Worm (Caenorhabditis elegans): Measurements from ENCODE around the gene nduf-2.2.
A peak's percentile ranks its signal among the peaks of the same experiment; 100 is the strongest.

nduf-2.2 gene

DNA sequence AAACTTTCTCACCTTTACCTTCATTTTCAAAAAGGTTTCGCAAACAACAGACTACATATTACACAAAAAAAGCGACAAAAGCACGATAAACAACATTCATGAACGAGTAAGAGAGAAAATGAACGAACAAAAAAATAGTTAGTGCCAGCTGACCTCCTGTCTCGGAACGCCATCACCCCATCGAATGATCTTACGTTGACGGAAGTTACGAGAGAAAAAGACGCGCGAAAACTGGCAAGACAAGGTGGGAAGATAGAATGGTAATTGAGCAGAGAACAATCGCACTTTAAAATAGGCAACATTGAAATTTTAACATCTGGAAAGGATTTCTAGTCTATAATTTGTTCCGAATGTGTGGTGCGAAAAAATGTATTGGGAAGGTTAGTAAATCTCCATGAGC is 44.8 kb upstream of the nduf-2.2 start:
- TF ChIP-seq mep-1 (tag; optimal IDR thresholded peaks at IDR 0.05) (no peak), hlh-1 (tag; optimal IDR thresholded peaks at IDR 0.05) (peak; percentile 10), flh-1 (GFP tag; optimal IDR thresholded peaks at IDR 0.05) (no peak)

DNA sequence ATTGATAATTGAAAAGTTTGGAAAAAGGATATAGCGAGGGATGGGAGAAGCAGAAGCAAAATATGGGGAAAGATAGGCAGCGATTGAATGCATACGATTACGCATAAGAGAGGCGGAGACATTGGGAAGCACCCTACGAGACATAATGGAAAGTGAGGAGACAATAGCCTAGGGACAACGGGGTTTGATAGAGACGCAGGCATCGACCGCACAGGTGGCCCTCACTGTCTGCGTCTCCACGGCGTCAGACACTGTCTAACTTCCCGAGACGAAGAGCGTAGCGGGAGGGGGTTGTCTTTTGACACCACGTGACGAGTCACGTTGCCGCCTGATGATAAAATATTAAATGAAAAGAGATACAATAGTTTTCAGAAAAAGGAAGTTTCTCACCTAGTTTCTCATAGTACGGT is 44.0 kb upstream of the nduf-2.2 start:
- TF ChIP-seq elt-1 (tag; optimal IDR thresholded peaks at IDR 0.05; ENCODE audit: borderline replicate concordance, insufficient read depth) = peak; percentile 59
- TF ChIP-seq unc-62 (GFP tag; optimal IDR thresholded peaks at IDR 0.05) = peak; percentile 17
- TF ChIP-seq ztf-11 (tag; optimal IDR thresholded peaks at IDR 0.05) = no peak
- TF ChIP-seq cnd-1 (tag; optimal IDR thresholded peaks at IDR 0.05) = peak; percentile 61
- peak; percentile 37 for TF ChIP-seq lsy-2 (tag; optimal IDR thresholded peaks at IDR 0.05)
- TF ChIP-seq pha-4 (tag; optimal IDR thresholded peaks at IDR 0.05) = peak; percentile 82
- peak; percentile 18 for TF ChIP-seq mep-1 (tag; optimal IDR thresholded peaks at IDR 0.05)
- peak; percentile 71 for TF ChIP-seq hlh-1 (tag; optimal IDR thresholded peaks at IDR 0.05)
- TF ChIP-seq sem-2 (GFP tag; optimal IDR thresholded peaks at IDR 0.05) = no peak
- TF ChIP-seq mls-2 (tag; optimal IDR thresholded peaks at IDR 0.05) = no peak
- peak; percentile 93 for TF ChIP-seq ham-2 (GFP tag; optimal IDR thresholded peaks at IDR 0.05)
- peak; percentile 75 for TF ChIP-seq ces-1 (GFP tag; optimal IDR thresholded peaks at IDR 0.05)
- TF ChIP-seq unc-120 (tag; optimal IDR thresholded peaks at IDR 0.05; ENCODE audit: poor library complexity, severe bottlenecking) = peak; percentile 45
- no peak for TF ChIP-seq ceh-43 (GFP tag; optimal IDR thresholded peaks at IDR 0.05)
- no peak for TF ChIP-seq snpc-4 (tag; optimal IDR thresholded peaks at IDR 0.05)

DNA sequence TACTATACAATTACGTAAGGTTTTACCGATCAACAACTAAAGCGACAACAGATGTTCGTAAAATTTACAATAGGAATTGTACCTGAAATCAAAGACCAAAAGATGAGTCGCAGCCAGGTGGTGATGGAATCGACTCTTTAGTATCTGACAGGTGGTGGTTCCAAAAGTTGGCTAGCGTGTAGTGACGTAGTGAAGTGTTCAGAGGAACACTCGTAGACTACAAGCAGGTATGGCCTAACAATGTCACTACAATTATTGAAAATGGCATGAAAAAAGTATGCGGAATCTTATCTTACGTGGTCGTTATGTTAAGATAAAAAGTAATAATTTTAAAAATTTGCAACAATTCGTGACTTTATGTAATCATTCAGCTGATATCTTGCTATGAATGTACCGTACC is 43.5 kb upstream of the nduf-2.2 start:
- TF ChIP-seq elt-3 (tag; optimal IDR thresholded peaks at IDR 0.05) = no peak
- peak; percentile 52 for TF ChIP-seq nhr-12 (tag; optimal IDR thresholded peaks at IDR 0.05)
- TF ChIP-seq ham-2 (GFP tag; optimal IDR thresholded peaks at IDR 0.05) = no peak
- TF ChIP-seq mab-5 (tag; optimal IDR thresholded peaks at IDR 0.05) = no peak
- no peak for TF ChIP-seq elt-1 (tag; optimal IDR thresholded peaks at IDR 0.05; ENCODE audit: borderline replicate concordance, insufficient read depth)
- no peak for TF ChIP-seq unc-120 (tag; optimal IDR thresholded peaks at IDR 0.05; ENCODE audit: poor library complexity, severe bottlenecking)
- TF ChIP-seq unc-39 (tag; optimal IDR thresholded peaks at IDR 0.05) = no peak
- no peak for TF ChIP-seq mep-1 (tag; optimal IDR thresholded peaks at IDR 0.05)

DNA sequence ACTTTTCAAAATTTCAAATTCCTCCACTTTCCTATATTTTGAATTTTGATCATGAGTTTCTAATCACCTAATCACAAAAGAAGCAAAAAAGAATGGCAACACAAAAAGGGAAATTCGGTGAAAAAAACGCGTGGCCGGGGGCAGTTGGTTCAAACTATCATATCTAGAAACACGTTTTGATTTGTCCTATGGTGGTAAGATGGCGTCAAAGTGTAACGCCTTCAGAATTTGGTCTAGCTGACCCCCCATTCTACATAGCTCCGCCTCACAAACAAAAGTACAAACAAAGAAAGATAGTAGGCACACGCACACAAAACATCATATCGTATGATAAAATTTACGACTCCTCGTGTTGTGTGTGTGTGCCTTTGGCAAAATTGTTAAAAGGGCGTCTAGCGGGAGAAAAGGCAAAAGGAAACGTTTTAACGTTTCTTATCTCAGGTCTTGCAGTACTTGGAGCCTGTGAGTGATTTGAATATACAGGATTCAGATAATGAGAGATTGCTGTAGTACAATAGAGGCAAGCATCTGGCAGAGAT is 43.0 kb upstream of the nduf-2.2 start:
- no peak for TF ChIP-seq snpc-4 (tag; optimal IDR thresholded peaks at IDR 0.05)
- no peak for TF ChIP-seq bed-3 (GFP tag; optimal IDR thresholded peaks at IDR 0.05)
- TF ChIP-seq lin-32 (GFP tag; optimal IDR thresholded peaks at IDR 0.05) = no peak
- TF ChIP-seq flh-1 (GFP tag; optimal IDR thresholded peaks at IDR 0.05) = no peak
- TF ChIP-seq pha-4 (tag; optimal IDR thresholded peaks at IDR 0.05) = no peak
- no peak for TF ChIP-seq cnd-1 (tag; optimal IDR thresholded peaks at IDR 0.05)
- no peak for TF ChIP-seq mab-5 (tag; optimal IDR thresholded peaks at IDR 0.05)
- TF ChIP-seq zip-8 (tag; optimal IDR thresholded peaks at IDR 0.05) = no peak
- no peak for TF ChIP-seq blmp-1 (tag; optimal IDR thresholded peaks at IDR 0.05)

DNA sequence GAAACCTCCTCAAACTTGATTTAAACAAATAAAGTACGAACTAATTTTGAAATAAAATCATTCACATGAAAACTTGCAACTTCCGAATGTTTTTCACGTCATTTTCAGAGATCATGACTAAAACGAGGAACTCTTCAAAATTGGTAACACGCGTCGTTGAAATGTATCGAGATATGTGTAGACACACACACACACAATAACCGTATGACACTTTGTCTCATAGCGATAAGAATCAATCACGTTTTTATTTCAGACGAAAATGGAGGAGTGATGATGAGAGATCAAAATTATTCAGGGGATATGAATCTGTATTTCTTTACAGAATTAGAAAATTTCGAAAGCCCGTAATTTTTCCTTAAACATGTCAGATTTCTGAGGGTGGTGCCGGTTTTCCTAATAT is 42.3 kb upstream of the nduf-2.2 start:
- TF ChIP-seq pha-4 (tag; optimal IDR thresholded peaks at IDR 0.05) (no peak), ztf-11 (tag; optimal IDR thresholded peaks at IDR 0.05) (no peak), cnd-1 (tag; optimal IDR thresholded peaks at IDR 0.05) (no peak), sem-2 (GFP tag; optimal IDR thresholded peaks at IDR 0.05) (no peak), mab-5 (tag; optimal IDR thresholded peaks at IDR 0.05) (no peak), unc-120 (tag; optimal IDR thresholded peaks at IDR 0.05; ENCODE audit: poor library complexity, severe bottlenecking) (no peak)

DNA sequence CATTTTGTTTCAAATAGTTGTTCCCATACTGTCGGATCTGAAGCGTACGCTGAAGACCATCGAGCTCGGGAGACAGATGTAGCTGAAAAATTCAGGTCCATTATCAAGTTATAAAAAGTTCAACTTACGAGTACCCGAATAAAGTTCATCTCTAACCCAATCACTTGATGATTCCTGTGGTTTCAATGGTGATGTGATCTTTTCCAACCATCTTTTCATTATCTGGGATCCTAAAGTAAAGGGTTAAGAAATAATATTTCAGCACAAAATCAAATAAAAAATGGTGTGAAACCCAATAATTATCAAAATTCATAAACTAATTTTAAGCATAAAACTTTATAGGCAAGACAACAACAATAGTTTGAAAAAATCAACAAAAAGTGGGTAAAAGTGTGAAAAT is 37.8 kb upstream of the nduf-2.2 start, which contains the start of gene C05D11.8:
TSS of gene C05D11.8 (minus strand) at position 101 of the 400 bp plus-strand sequence.
- no peak for TF ChIP-seq ztf-11 (tag; optimal IDR thresholded peaks at IDR 0.05)
- TF ChIP-seq nhr-237 (tag; optimal IDR thresholded peaks at IDR 0.05) = no peak
- no peak for TF ChIP-seq M03D4.4 (tag; optimal IDR thresholded peaks at IDR 0.05)
- TF ChIP-seq unc-120 (tag; optimal IDR thresholded peaks at IDR 0.05; ENCODE audit: poor library complexity, severe bottlenecking) = no peak
- no peak for TF ChIP-seq lsy-2 (tag; optimal IDR thresholded peaks at IDR 0.05)
- no peak for TF ChIP-seq drap-1 (GFP tag; optimal IDR thresholded peaks at IDR 0.05)
- TF ChIP-seq lin-32 (GFP tag; optimal IDR thresholded peaks at IDR 0.05) = no peak
- TF ChIP-seq unc-62 (GFP tag; optimal IDR thresholded peaks at IDR 0.05) = no peak
- no peak for TF ChIP-seq mls-2 (tag; optimal IDR thresholded peaks at IDR 0.05)
- TF ChIP-seq cnd-1 (tag; optimal IDR thresholded peaks at IDR 0.05) = no peak
- no peak for TF ChIP-seq sptf-1 (tag; optimal IDR thresholded peaks at IDR 0.05)
- TF ChIP-seq nhr-28 (tag; optimal IDR thresholded peaks at IDR 0.05) = no peak
- TF ChIP-seq bed-3 (GFP tag; optimal IDR thresholded peaks at IDR 0.05) = no peak
- no peak for TF ChIP-seq flh-1 (GFP tag; optimal IDR thresholded peaks at IDR 0.05)
- TF ChIP-seq nhr-2 (tag; optimal IDR thresholded peaks at IDR 0.05) = no peak

Measured in whole organism, mixed stage, embryonic.